Worm (Caenorhabditis elegans) whole organism, L2 larva: ENCODE results near the gene F54C9.7.

Source experiments
- C34F6.9 ChIP-seq: fragments of 150-350 bp; optimal IDR thresholded peaks from 2 replicates; lab custom pipeline; 2014; ENCODE audit warnings: missing biosample characterization, missing genetic modification characterization
- Y55F3AM.14 ChIP-seq: fragments of 200-800 bp; sonication (Bioruptor generic); optimal IDR thresholded peaks from 2 replicates; lab custom pipeline; 2018; ENCODE audit warnings: mild to moderate bottlenecking, missing genetic modification characterization, missing compliant biosample characterization
- ZK546.5 ChIP-seq: sonication (generic microtip); optimal IDR thresholded peaks from 2 replicates; lab custom pipeline; 2017; ENCODE audit warnings: missing biosample characterization, missing genetic modification characterization
- alr-1 ChIP-seq: fragments of 150-350 bp; optimal IDR thresholded peaks from 2 replicates; lab custom pipeline; 2014; ENCODE audit warnings: missing biosample characterization, missing genetic modification characterization
- aly-2 ChIP-seq: fragments of 150-350 bp; optimal IDR thresholded peaks from 2 replicates; lab custom pipeline; 2014; ENCODE audit warnings: missing biosample characterization, missing genetic modification characterization
- ama-1 ChIP-seq: fragments of 150-350 bp; optimal IDR thresholded peaks from 2 replicates; lab custom pipeline; 2018; ENCODE audit warnings: inconsistent platforms
- blmp-1 ChIP-seq: sonication (generic microtip); optimal IDR thresholded peaks from 2 replicates; lab custom pipeline; 2017; ENCODE audit warnings: missing genetic modification characterization, mild to moderate bottlenecking, missing compliant biosample characterization, antibody characterized with exemption, moderate library complexity; ENCODE audit not compliant: insufficient read depth
- ceh-16 ChIP-seq: fragments of 150-350 bp; optimal IDR thresholded peaks from 2 replicates; lab custom pipeline; 2014; ENCODE audit warnings: missing biosample characterization, missing genetic modification characterization
- ceh-82 ChIP-seq: fragments of 150-350 bp; optimal IDR thresholded peaks from 2 replicates; lab custom pipeline; 2014; ENCODE audit warnings: missing biosample characterization, missing genetic modification characterization
- egl-27 ChIP-seq: sonication (generic microtip); optimal IDR thresholded peaks from 3 replicates; lab custom pipeline; 2017; ENCODE audit warnings: missing biosample characterization, missing genetic modification reagents, missing genetic modification characterization
- elt-1 ChIP-seq: fragments of 150-350 bp; optimal IDR thresholded peaks from 2 replicates; lab custom pipeline; 2014; ENCODE audit warnings: missing biosample characterization, missing genetic modification characterization
- elt-3 ChIP-seq: sonication (generic microtip); optimal IDR thresholded peaks from 2 replicates; lab custom pipeline; 2017; ENCODE audit warnings: missing biosample characterization, missing genetic modification characterization
- lin-13 ChIP-seq: fragments of 150-350 bp; optimal IDR thresholded peaks from 2 replicates; lab custom pipeline; 2014; ENCODE audit warnings: missing biosample characterization, missing genetic modification reagents, missing genetic modification characterization
- lin-39 ChIP-seq: fragments of 150-350 bp; optimal IDR thresholded peaks from 2 replicates; lab custom pipeline; 2014; ENCODE audit warnings: missing biosample characterization, missing genetic modification reagents, missing genetic modification characterization
- lsy-2 ChIP-seq, 2 experiments: fragments of 150-350 bp in 1 of 2; sonication (generic microtip) in 1 of 2; optimal IDR thresholded peaks; 2 replicates each; lab custom pipeline; 2014 to 2017; ENCODE audit warnings: missing biosample characterization in 2 of 2, missing genetic modification characterization in 2 of 2
- mbf-1 ChIP-seq: sonication (generic microtip); optimal IDR thresholded peaks from 2 replicates; lab custom pipeline; 2017; ENCODE audit warnings: missing biosample characterization, missing genetic modification characterization
- mdl-1 ChIP-seq, 2 experiments: fragments of 150-350 bp in 1 of 2; sonication (generic microtip) in 1 of 2; optimal IDR thresholded peaks; 2 replicates each; lab custom pipeline; 2017; ENCODE audit warnings: missing biosample characterization in 2 of 2, missing genetic modification characterization in 2 of 2
- nhr-10 ChIP-seq: sonication (generic microtip); optimal IDR thresholded peaks from 2 replicates; lab custom pipeline; 2017; ENCODE audit warnings: missing biosample characterization, missing genetic modification characterization
- nhr-11 ChIP-seq: fragments of 150-350 bp; optimal IDR thresholded peaks from 2 replicates; lab custom pipeline; 2014; ENCODE audit warnings: missing biosample characterization, missing genetic modification characterization
- nhr-12 ChIP-seq: fragments of 150-350 bp; optimal IDR thresholded peaks from 2 replicates; lab custom pipeline; 2014; ENCODE audit warnings: missing biosample characterization, missing genetic modification characterization
- nhr-129 ChIP-seq: fragments of 150-350 bp; optimal IDR thresholded peaks from 2 replicates; lab custom pipeline; 2014; ENCODE audit warnings: missing biosample characterization, missing genetic modification characterization
- nhr-21 ChIP-seq: fragments of 150-350 bp; optimal IDR thresholded peaks from 2 replicates; lab custom pipeline; 2014; ENCODE audit warnings: missing biosample characterization, missing genetic modification characterization
- nhr-23 ChIP-seq: fragments of 150-350 bp; optimal IDR thresholded peaks from 2 replicates; lab custom pipeline; 2014; ENCODE audit warnings: missing biosample characterization, missing genetic modification reagents, missing genetic modification characterization
- nhr-237 ChIP-seq: fragments of 150-350 bp; optimal IDR thresholded peaks from 2 replicates; lab custom pipeline; 2014; ENCODE audit warnings: missing biosample characterization, missing genetic modification characterization
- nhr-25 ChIP-seq: fragments of 150-350 bp; sonication (generic microtip); optimal IDR thresholded peaks from 3 replicates; lab custom pipeline; 2014; ENCODE audit warnings: missing biosample characterization, missing genetic modification characterization
- nhr-6 ChIP-seq: fragments of 150-350 bp; optimal IDR thresholded peaks from 2 replicates; lab custom pipeline; 2014; ENCODE audit warnings: missing biosample characterization, missing genetic modification characterization
- nhr-77 ChIP-seq: fragments of 150-350 bp; optimal IDR thresholded peaks from 2 replicates; lab custom pipeline; 2014; ENCODE audit warnings: missing biosample characterization, missing genetic modification characterization
- peb-1 ChIP-seq: fragments of 150-350 bp; optimal IDR thresholded peaks from 2 replicates; lab custom pipeline; 2014; ENCODE audit warnings: missing biosample characterization, missing genetic modification characterization
- sem-4 ChIP-seq: fragments of 150-350 bp; optimal IDR thresholded peaks from 2 replicates; lab custom pipeline; 2014; ENCODE audit warnings: missing biosample characterization, missing genetic modification reagents, missing genetic modification characterization
- skn-1 ChIP-seq: sonication (generic microtip); optimal IDR thresholded peaks from 2 replicates; lab custom pipeline; 2017; ENCODE audit warnings: missing biosample characterization, missing genetic modification characterization
- snpc-4 ChIP-seq: fragments of 150-350 bp; optimal IDR thresholded peaks from 2 replicates; lab custom pipeline; 2014; ENCODE audit warnings: missing biosample characterization, missing genetic modification characterization
- unc-39 ChIP-seq: fragments of 150-350 bp; optimal IDR thresholded peaks from 2 replicates; lab custom pipeline; 2014; ENCODE audit warnings: missing biosample characterization, missing genetic modification characterization
- unc-55 ChIP-seq: fragments of 150-350 bp; sonication (generic microtip); optimal IDR thresholded peaks from 3 replicates; lab custom pipeline; 2014; ENCODE audit warnings: missing biosample characterization, missing genetic modification reagents, missing genetic modification characterization
- unc-62 ChIP-seq: fragments of 150-350 bp; optimal IDR thresholded peaks from 2 replicates; lab custom pipeline; 2014; ENCODE audit warnings: missing biosample characterization, missing genetic modification reagents, missing genetic modification characterization
- zag-1 ChIP-seq: fragments of 150-350 bp; optimal IDR thresholded peaks from 2 replicates; lab custom pipeline; 2014; ENCODE audit warnings: missing biosample characterization, missing genetic modification characterization
- ztf-1 ChIP-seq: fragments of 200-800 bp; sonication (Bioruptor generic); conservative IDR thresholded peaks from 2 replicates; pipeline ENCODE4 v1.3.6; 2022; ENCODE audit warnings: missing genetic modification characterization, missing compliant biosample characterization
- ztf-11 ChIP-seq: sonication (generic microtip); optimal IDR thresholded peaks from 2 replicates; lab custom pipeline; 2017; ENCODE audit warnings: missing biosample characterization, missing genetic modification characterization

The F54C9.7 gene

DNA sequence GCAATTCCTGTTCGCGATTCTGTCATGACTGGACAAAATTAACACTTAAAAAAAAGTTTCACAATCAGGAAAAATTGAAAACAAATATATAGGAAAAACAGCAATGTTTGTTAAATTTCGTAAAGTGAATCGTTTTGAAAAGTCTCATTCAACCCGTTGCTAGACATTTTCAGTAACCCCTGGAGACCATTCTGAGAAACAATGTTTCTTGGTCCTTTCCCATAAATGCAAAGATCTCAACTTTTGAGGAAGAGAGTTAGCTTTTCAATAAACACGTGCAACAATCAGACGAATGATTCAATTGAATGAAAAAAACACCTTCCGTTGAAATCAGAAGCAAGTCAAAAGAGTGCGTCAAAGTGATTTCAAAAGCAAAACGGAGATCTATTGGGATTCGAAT is 36.9 kb downstream of the F54C9.7 start, which contains the start of gene F28C6.9:
TSS of gene F28C6.9 (minus strand) at position 101 of the 400 bp plus-strand sequence.
- TF ChIP-seq Y55F3AM.14 (no peak), nhr-10 (tag; lab: Kevin White, UChicago) (no peak), sem-4 (tag; lab: Kevin White, UChicago) (no peak), peb-1 (tag; lab: Kevin White, UChicago) (no peak), ceh-16 (tag; lab: Kevin White, UChicago) (no peak), lin-39 (no peak), nhr-6 (tag; lab: Kevin White, UChicago) (no peak), alr-1 (tag; lab: Kevin White, UChicago) (no peak)

- TF ChIP-seq lin-13 (GFP tag; lab: Kevin White, UChicago) (no peak), ceh-82 (tag; lab: Kevin White, UChicago) (no peak), sem-4 (tag; lab: Kevin White, UChicago) (no peak), ama-1 (no peak), zag-1 (tag; lab: Kevin White, UChicago) (no peak), nhr-77 (tag; lab: Kevin White, UChicago) (no peak), C34F6.9 (tag; lab: Kevin White, UChicago) (no peak), ZK546.5 (tag; lab: Kevin White, UChicago) (no peak), egl-27 (tag; lab: Kevin White, UChicago) (no peak), Y55F3AM.14 (no peak), unc-62 (GFP tag; lab: Kevin White, UChicago) (no peak), unc-55 (GFP tag; lab: Kevin White, UChicago) (no peak), ztf-11 (tag; lab: Kevin White, UChicago) (no peak), nhr-10 (tag; lab: Kevin White, UChicago) (no peak), elt-1 (tag; lab: Kevin White, UChicago) (no peak), nhr-23 (tag; lab: Kevin White, UChicago) (no peak), mdl-1 (tag; optimal IDR thresholded peaks at IDR 0.05; lab: Kevin White, UChicago) (no peak), lsy-2 (tag; optimal IDR thresholded peaks at IDR 0.05; lab: Kevin White, UChicago) (no peak), nhr-25 (tag; lab: Kevin White, UChicago) (no peak), nhr-21 (tag; lab: Kevin White, UChicago) (no peak)
Observed at ce11 chrII:8610585-8610984, 37.4 kb downstream of the F54C9.7 start.

DNA sequence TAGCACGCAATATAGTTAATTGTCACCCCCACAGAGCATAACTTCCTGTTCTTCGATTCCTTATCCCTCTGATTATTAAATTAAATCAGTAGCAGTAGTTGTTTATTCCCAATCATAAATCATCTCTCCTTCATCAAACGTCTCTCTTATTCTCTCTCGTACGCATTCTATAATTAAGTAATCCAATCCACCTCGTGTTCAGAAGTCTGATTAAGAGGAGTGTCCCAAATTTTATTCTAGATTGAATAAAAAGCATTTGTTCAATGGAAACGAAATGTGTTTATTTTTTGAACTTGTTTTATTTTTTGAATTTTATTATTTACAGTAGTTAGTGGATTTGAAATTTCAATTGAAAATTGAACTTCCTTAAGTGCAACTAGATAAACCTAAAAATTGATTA is 38.2 kb downstream of the F54C9.7 start:
- TF ChIP-seq ztf-11 (tag; lab: Kevin White, UChicago): no peak
- TF ChIP-seq aly-2: no peak
- TF ChIP-seq lsy-2 (tag; optimal IDR thresholded peaks at IDR 0.05; lab: Kevin White, UChicago): no peak
- no peak for TF ChIP-seq ceh-16 (tag; lab: Kevin White, UChicago)
- no peak for TF ChIP-seq nhr-237 (tag; lab: Kevin White, UChicago)
- no peak for TF ChIP-seq ZK546.5 (tag; lab: Kevin White, UChicago)
- TF ChIP-seq lin-39: no peak
- no peak for TF ChIP-seq elt-3 (tag; lab: Kevin White, UChicago)
- no peak for TF ChIP-seq elt-1 (tag; lab: Kevin White, UChicago)
- TF ChIP-seq blmp-1: no peak
- TF ChIP-seq nhr-129 (tag; lab: Kevin White, UChicago): no peak
- TF ChIP-seq ama-1: no peak
- TF ChIP-seq skn-1 (tag; lab: Kevin White, UChicago): no peak
- no peak for TF ChIP-seq sem-4 (tag; lab: Kevin White, UChicago)
- no peak for TF ChIP-seq mdl-1 (tag; optimal IDR thresholded peaks at IDR 0.05; lab: Kevin White, UChicago)
- no peak for TF ChIP-seq ztf-1 (GFP tag; lab: Robert Waterston, UW)
- TF ChIP-seq Y55F3AM.14: no peak
- no peak for TF ChIP-seq mbf-1 (tag; lab: Kevin White, UChicago)

- TF ChIP-seq nhr-237 (tag; lab: Kevin White, UChicago): no peak
- TF ChIP-seq nhr-6 (tag; lab: Kevin White, UChicago): no peak
- no peak for TF ChIP-seq snpc-4 (tag; lab: Kevin White, UChicago)
- no peak for TF ChIP-seq unc-39
- no peak for TF ChIP-seq Y55F3AM.14
- no peak for TF ChIP-seq nhr-11 (tag; lab: Kevin White, UChicago)
- TF ChIP-seq zag-1 (tag; lab: Kevin White, UChicago): no peak
- TF ChIP-seq nhr-12 (tag; lab: Kevin White, UChicago): no peak
- TF ChIP-seq lin-13 (GFP tag; lab: Kevin White, UChicago): no peak
Observed at ce11 chrII:8612470-8612869, 39.3 kb downstream of the F54C9.7 start, which contains the start of gene T22C8.1. Gene T22C8.1 (plus strand): TSS chrII:8612770.
